Fruit fly (Drosophila melanogaster): Measurements from ENCODE around the gene CG12499.

The CG12499 gene

dm6 chr3R:22465984-22466530, 19.7 kb upstream of the CG12499 start, which contains the start of gene Pebp1:
TSS of gene Pebp1 (plus strand) at chr3R:22466034.
- no peak for TF ChIP-seq Sox102F (GFP tag; optimal IDR thresholded peaks at IDR 0.05)
- no peak for TF ChIP-seq CG8319 (GFP tag; optimal IDR thresholded peaks at IDR 0.05)
- no peak for TF ChIP-seq acj6 (GFP tag; optimal IDR thresholded peaks at IDR 0.05)
- no peak for TF ChIP-seq OdsH (GFP tag; optimal IDR thresholded peaks at IDR 0.05)
- no peak for TF ChIP-seq net (GFP tag; optimal IDR thresholded peaks at IDR 0.05)
- TF ChIP-seq CG34406 (GFP tag; optimal IDR thresholded peaks at IDR 0.05), result no peak
- no peak for TF ChIP-seq CG16779 (tag; optimal IDR thresholded peaks at IDR 0.05)
- no peak for TF ChIP-seq CG6808 (GFP tag; optimal IDR thresholded peaks at IDR 0.05)
- no peak for TF ChIP-seq Smox (GFP tag; optimal IDR thresholded peaks at IDR 0.05)
- no peak for TF ChIP-seq fkh (GFP tag; optimal IDR thresholded peaks at IDR 0.05)
- TF ChIP-seq Ets21C (GFP tag; optimal IDR thresholded peaks at IDR 0.05), result no peak
- TF ChIP-seq Eip78C (GFP tag), result no peak
- TF ChIP-seq CG11762 (GFP tag; optimal IDR thresholded peaks at IDR 0.05; ENCODE audit: insufficient read depth), result no peak
- no peak for TF ChIP-seq fd85E (GFP tag; optimal IDR thresholded peaks at IDR 0.05)

dm6 chr3R:22465138-22465537, 18.8 kb upstream of the CG12499 start:
- TF ChIP-seq vri (GFP tag; optimal IDR thresholded peaks at IDR 0.05), result peak; percentile 32
- TF ChIP-seq svp (GFP tag), result peak; percentile 97
- TF ChIP-seq Eip78C (GFP tag), result no peak
- TF ChIP-seq Hr39 (GFP tag; optimal IDR thresholded peaks at IDR 0.05), result no peak

- TF ChIP-seq esn (GFP tag; optimal IDR thresholded peaks at IDR 0.05) (peak; percentile 40), CG3919 (GFP tag; optimal IDR thresholded peaks at IDR 0.05) (no peak), CG15336 (GFP tag; IDR thresholded peaks at IDR 0.05) (no peak), Gug (GFP tag; IDR thresholded peaks at IDR 0.05) (0 out of 2 replicates have a peak, but pooled peaks have one; percentile 13), lz (GFP tag; optimal IDR thresholded peaks at IDR 0.05) (no peak), Hr39 (GFP tag; optimal IDR thresholded peaks at IDR 0.05) (no peak), Sox14 (GFP tag; optimal IDR thresholded peaks at IDR 0.05) (peak; percentile 19), fkh (GFP tag; optimal IDR thresholded peaks at IDR 0.05) (no peak), Eip78C (GFP tag) (peak; percentile 76)
Measured at dm6 chr3R:22464611-22465113, 18.3 kb upstream of the CG12499 start, which contains the start of gene CG7054. TSS of gene CG7054 (plus strand) at chr3R:22464985.

dm6 chr3R:22461673-22462585, 15.5 kb upstream of the CG12499 start, which contains the start of the genes Rpn7 and AP-2mu:
TSS of gene Rpn7 (minus strand) at chr3R:22462054.
TSS of gene AP-2mu (plus strand) at chr3R:22462455.
- TF ChIP-seq Eip78C (GFP tag) (peak; percentile 21), Sox102F (GFP tag; optimal IDR thresholded peaks at IDR 0.05) (no peak), svp (GFP tag) (peak; percentile 73), Ets96B (tag; optimal IDR thresholded peaks at IDR 0.05) (no peak), CG10631 (GFP tag; optimal IDR thresholded peaks at IDR 0.05) (peak; percentile 21), esn (GFP tag; optimal IDR thresholded peaks at IDR 0.05) (peak; percentile 12), topi (GFP tag; optimal IDR thresholded peaks at IDR 0.05) (peak; percentile 7)

dm6 chr3R:22456007-22456406, 9.6 kb upstream of the CG12499 start:
- TF ChIP-seq fkh (GFP tag; optimal IDR thresholded peaks at IDR 0.05), result peak; percentile 25
- TF ChIP-seq CG3919 (GFP tag; optimal IDR thresholded peaks at IDR 0.05), result no peak
- no peak for TF ChIP-seq CG6276 (GFP tag; optimal IDR thresholded peaks at IDR 0.05)
- TF ChIP-seq Hr39 (GFP tag; optimal IDR thresholded peaks at IDR 0.05), result no peak
- TF ChIP-seq Ets21C (GFP tag; optimal IDR thresholded peaks at IDR 0.05), result no peak
- peak; percentile 15 for TF ChIP-seq Eip78C (GFP tag)
- no peak for TF ChIP-seq CG4318 (GFP tag; optimal IDR thresholded peaks at IDR 0.05)
- TF ChIP-seq CG15336 (GFP tag; IDR thresholded peaks at IDR 0.05), result no peak
- no peak for TF ChIP-seq CG6163 (GFP tag; IDR thresholded peaks at IDR 0.05)
- TF ChIP-seq CG34406 (GFP tag; optimal IDR thresholded peaks at IDR 0.05), result no peak
